Worm (Caenorhabditis elegans) whole organism, midembryonic: Measurements from ENCODE around the gene taf-6.1.

Experiments used
- flt-1 ChIP-seq: fragments of 200-800 bp; sonication (Bioruptor generic); IDR thresholded peaks from 2 replicates; pipeline ENCODE4 v1.3.6; 2022; ENCODE audit warnings: missing genetic modification characterization, missing compliant biosample characterization
- ztf-29 ChIP-seq: fragments of 200-800 bp; sonication (Bioruptor generic); IDR thresholded peaks from 2 replicates; pipeline ENCODE4 v1.3.6; 2022; ENCODE audit warnings: missing genetic modification reagents, missing genetic modification characterization, missing compliant biosample characterization

- no peak for TF ChIP-seq flt-1 (GFP tag; lab: Robert Waterston, UW)
- TF ChIP-seq ztf-29 (GFP tag; lab: Robert Waterston, UW) = no peak
These were observed 44.4 kb downstream of the taf-6.1 start, which contains the start of gene dlhd-1 for ce11 chrII:1172080-1172575.
